Worm (Caenorhabditis elegans) whole organism, early embryonic: ENCODE data around the gene F20D6.2.

Experiments used
- B0310.2 ChIP-seq: sonication (generic microtip); optimal IDR thresholded peaks from 2 replicates; lab custom pipeline; 2016; ENCODE audit warnings: mild to moderate bottlenecking, missing genetic modification characterization, missing compliant biosample characterization
- F13C5.2 ChIP-seq: sonication (generic microtip); optimal IDR thresholded peaks from 2 replicates; lab custom pipeline; 2017; ENCODE audit warnings: mild to moderate bottlenecking, missing genetic modification characterization, inconsistent platforms, missing compliant biosample characterization
- aly-1 ChIP-seq: sonication (generic microtip); optimal IDR thresholded peaks from 2 replicates; lab custom pipeline; 2016; ENCODE audit warnings: missing genetic modification characterization, missing compliant biosample characterization
- ama-1 ChIP-seq: fragments of 150-350 bp; optimal IDR thresholded peaks from 2 replicates; lab custom pipeline; 2014
- ceh-36 ChIP-seq: sonication (generic microtip); optimal IDR thresholded peaks from 2 replicates; lab custom pipeline; 2016; ENCODE audit warnings: missing genetic modification characterization, inconsistent platforms, missing compliant biosample characterization
- hmbx-1 ChIP-seq: sonication (generic microtip); optimal IDR thresholded peaks from 2 replicates; lab custom pipeline; 2016; ENCODE audit warnings: mild to moderate bottlenecking, missing genetic modification characterization, missing compliant biosample characterization
- hmg-4 ChIP-seq: fragments of 200-800 bp; sonication (Bioruptor generic); optimal IDR thresholded peaks from 2 replicates; lab custom pipeline; 2018; ENCODE audit warnings: mild to moderate bottlenecking, missing genetic modification characterization, missing compliant biosample characterization
- scrt-1 ChIP-seq: fragments of 200-800 bp; sonication (Bioruptor generic); IDR thresholded peaks from 2 replicates; pipeline ENCODE4 v1.3.6; 2022; ENCODE audit warnings: missing genetic modification characterization, missing compliant biosample characterization
- sea-1 ChIP-seq: fragments of 200-800 bp; sonication (Bioruptor generic); conservative IDR thresholded peaks from 2 replicates; pipeline ENCODE4 v1.3.6; 2022; ENCODE audit warnings: missing genetic modification characterization, missing compliant biosample characterization
- tbx-37 ChIP-seq: fragments of 200-800 bp; sonication (Bioruptor generic); conservative IDR thresholded peaks from 2 replicates; pipeline ENCODE4 v1.3.6; 2022; ENCODE audit warnings: missing genetic modification reagents, missing genetic modification characterization, missing compliant biosample characterization
- tra-4 ChIP-seq: sonication (generic microtip); optimal IDR thresholded peaks from 2 replicates; lab custom pipeline; 2017; ENCODE audit warnings: missing genetic modification characterization, missing compliant biosample characterization

ce11 chrV:8170300-8170699 lies 15.5 kb upstream of the F20D6.2 start:
- TF ChIP-seq scrt-1 (GFP tag; lab: Robert Waterston, UW), result no peak
- TF ChIP-seq ama-1 (lab: Kevin White, UChicago), result no peak
- no peak for TF ChIP-seq B0310.2 (tag; lab: Kevin White, UChicago)
- no peak for TF ChIP-seq ceh-36 (tag; lab: Kevin White, UChicago)
- TF ChIP-seq hmbx-1 (tag; lab: Kevin White, UChicago), result no peak
- TF ChIP-seq sea-1 (GFP tag; lab: Robert Waterston, UW), result no peak
- TF ChIP-seq tbx-37 (GFP tag; lab: Robert Waterston, UW), result no peak
- TF ChIP-seq aly-1 (tag; lab: Kevin White, UChicago), result no peak
- no peak for TF ChIP-seq tra-4
- TF ChIP-seq hmg-4, result no peak
- TF ChIP-seq F13C5.2 (tag; lab: Kevin White, UChicago), result no peak
